Fruit fly (Drosophila melanogaster) whole organism, embryonic: ENCODE results near the gene nAChRalpha6.
A peak's percentile ranks its signal among the peaks of the same experiment; 100 is the strongest.

Experiments used
- CG10147 ChIP-seq: fragments of 200-800 bp; sonication (Bioruptor generic); optimal IDR thresholded peaks from 2 replicates; lab custom pipeline; 2019; ENCODE audit warnings: missing biosample characterization, mild to moderate bottlenecking, missing genetic modification characterization, moderate library complexity
- CG10366 ChIP-seq: fragments of 200-800 bp; sonication (Bioruptor generic); IDR thresholded peaks from 2 replicates; pipeline ENCODE4 v1.3.6; 2022; ENCODE audit warnings: missing biosample characterization, missing genetic modification characterization
- CG10654 ChIP-seq: fragments of 200-800 bp; sonication (Bioruptor generic); optimal IDR thresholded peaks from 2 replicates; lab custom pipeline; 2016; ENCODE audit warnings: missing biosample characterization, missing genetic modification characterization
- CG12155 ChIP-seq: fragments of 200-800 bp; sonication (Bioruptor generic); optimal IDR thresholded peaks from 3 replicates; lab custom pipeline; 2016; ENCODE audit warnings: missing biosample characterization, missing genetic modification characterization
- CG12769 ChIP-seq: fragments of 200-800 bp; sonication (Bioruptor generic); optimal IDR thresholded peaks from 2 replicates; lab custom pipeline; 2019; ENCODE audit warnings: missing biosample characterization, mild to moderate bottlenecking, missing genetic modification characterization, moderate library complexity
- CG14441 ChIP-seq: fragments of 200-800 bp; sonication (Bioruptor generic); IDR thresholded peaks from 2 replicates; pipeline ENCODE4 v1.3.6; 2022; ENCODE audit warnings: missing biosample characterization, missing genetic modification characterization
- CG15696 ChIP-seq: fragments of 200-800 bp; sonication (Bioruptor generic); optimal IDR thresholded peaks from 2 replicates; lab custom pipeline; 2019; ENCODE audit warnings: missing biosample characterization, mild to moderate bottlenecking, missing genetic modification characterization, moderate library complexity
- CG16813 ChIP-seq: fragments of 200-800 bp; sonication (Bioruptor generic); IDR thresholded peaks from 3 replicates; pipeline ENCODE4 v1.3.6; 2022; ENCODE audit warnings: missing biosample characterization, missing genetic modification characterization; ENCODE audit not compliant: partially characterized antibody
- CG1832 ChIP-seq: fragments of 200-800 bp; sonication (Bioruptor generic); optimal IDR thresholded peaks from 2 replicates; lab custom pipeline; 2017; ENCODE audit warnings: missing biosample characterization, mild to moderate bottlenecking, missing genetic modification characterization, inconsistent platforms
- CG3995 ChIP-seq: fragments of 200-800 bp; sonication (Bioruptor generic); optimal IDR thresholded peaks from 3 replicates; lab custom pipeline; 2016; ENCODE audit warnings: missing biosample characterization, missing genetic modification characterization
- CG4617 ChIP-seq: fragments of 200-800 bp; sonication (Bioruptor generic); optimal IDR thresholded peaks from 3 replicates; lab custom pipeline; 2016; ENCODE audit warnings: missing biosample characterization, missing genetic modification characterization, borderline replicate concordance
- CG6254 ChIP-seq: fragments of 200-800 bp; sonication (Bioruptor generic); optimal IDR thresholded peaks from 3 replicates; lab custom pipeline; 2017; ENCODE audit warnings: mild to moderate bottlenecking, missing biosample characterization, missing genetic modification reagents, missing genetic modification characterization
- CG6791 ChIP-seq: fragments of 200-800 bp; sonication (Bioruptor generic); IDR thresholded peaks from 3 replicates; pipeline ENCODE4 v1.3.6; 2022; ENCODE audit warnings: missing biosample characterization, missing genetic modification characterization; ENCODE audit not compliant: partially characterized antibody
- CG8089 ChIP-seq: fragments of 200-800 bp; sonication (Bioruptor generic); optimal IDR thresholded peaks from 3 replicates; lab custom pipeline; 2016; ENCODE audit warnings: missing biosample characterization, missing genetic modification characterization
- CG8388 ChIP-seq: fragments of 200-800 bp; sonication (Bioruptor generic); optimal IDR thresholded peaks from 2 replicates; lab custom pipeline; 2019; ENCODE audit warnings: missing biosample characterization, mild to moderate bottlenecking, missing genetic modification characterization, moderate library complexity
- CG9727 ChIP-seq: fragments of 200-800 bp; sonication (Bioruptor generic); optimal IDR thresholded peaks from 3 replicates; lab custom pipeline; 2017; ENCODE audit warnings: missing biosample characterization, mild to moderate bottlenecking, missing genetic modification characterization
- Dll ChIP-seq: fragments of 200-800 bp; sonication (Bioruptor generic); IDR thresholded peaks from 4 replicates; pipeline ENCODE4 v1.3.6; 2022; ENCODE audit warnings: missing biosample characterization, missing genetic modification characterization; ENCODE audit not compliant: partially characterized antibody
- Elba2 ChIP-seq: fragments of 200-800 bp; sonication (Bioruptor generic); optimal IDR thresholded peaks from 3 replicates; lab custom pipeline; 2016; ENCODE audit warnings: missing biosample characterization, missing genetic modification characterization
- Fer3 ChIP-seq: fragments of 200-800 bp; sonication (Bioruptor generic); optimal IDR thresholded peaks from 2 replicates; lab custom pipeline; 2018; ENCODE audit warnings: missing biosample characterization, mild to moderate bottlenecking, missing genetic modification characterization, moderate library complexity
- H2.0 ChIP-seq: fragments of 200-800 bp; sonication (Bioruptor generic); IDR thresholded peaks from 2 replicates; pipeline ENCODE4 v1.3.6; 2022; ENCODE audit warnings: missing biosample characterization, missing genetic modification characterization
- HLH4C ChIP-seq: fragments of 200-800 bp; sonication (Bioruptor generic); IDR thresholded peaks from 3 replicates; pipeline ENCODE4 v1.3.6; 2022; ENCODE audit warnings: missing biosample characterization, missing genetic modification characterization; ENCODE audit not compliant: partially characterized antibody
- Hmr ChIP-seq: fragments of 200-800 bp; sonication (Bioruptor generic); optimal IDR thresholded peaks from 3 replicates; lab custom pipeline; 2017; ENCODE audit warnings: mild to moderate bottlenecking, missing biosample characterization, missing genetic modification reagents, missing genetic modification characterization
- Mes4 ChIP-seq: fragments of 200-800 bp; sonication (Bioruptor generic); optimal IDR thresholded peaks from 2 replicates; lab custom pipeline; 2016; ENCODE audit warnings: missing biosample characterization, missing genetic modification characterization
- Rfx ChIP-seq: fragments of 200-800 bp; sonication (Bioruptor generic); IDR thresholded peaks from 2 replicates; pipeline ENCODE4 v1.3.6; 2022; ENCODE audit warnings: missing biosample characterization, missing genetic modification characterization
- Sry-β ChIP-seq: fragments of 200-800 bp; sonication (Bioruptor generic); optimal IDR thresholded peaks from 2 replicates; lab custom pipeline; 2018; ENCODE audit warnings: missing biosample characterization, mild to moderate bottlenecking, missing genetic modification characterization, moderate library complexity
- TFAM ChIP-seq: fragments of 200-800 bp; sonication (Bioruptor generic); optimal IDR thresholded peaks from 2 replicates; lab custom pipeline; 2017; ENCODE audit warnings: missing biosample characterization, missing genetic modification characterization, inconsistent platforms
- Xrp1 ChIP-seq: fragments of 200-800 bp; sonication (Bioruptor generic); IDR thresholded peaks from 2 replicates; pipeline ENCODE4 v1.3.6; 2022; ENCODE audit warnings: missing biosample characterization, missing genetic modification characterization
- ab ChIP-seq: fragments of 200-800 bp; sonication (Bioruptor generic); optimal IDR thresholded peaks from 2 replicates; lab custom pipeline; 2016; ENCODE audit warnings: missing biosample characterization, missing genetic modification characterization
- ara ChIP-seq: fragments of 200-800 bp; sonication (Bioruptor generic); IDR thresholded peaks from 2 replicates; pipeline ENCODE4 v1.3.6; 2022; ENCODE audit warnings: missing biosample characterization, missing genetic modification characterization
- bcd ChIP-seq: fragments of 200-800 bp; sonication (Bioruptor generic); optimal IDR thresholded peaks from 2 replicates; lab custom pipeline; 2017; ENCODE audit warnings: missing biosample characterization, mild to moderate bottlenecking, missing genetic modification characterization
- cad ChIP-seq: fragments of >200 bp; optimal IDR thresholded peaks from 2 replicates; lab custom pipeline; 2017; ENCODE audit warnings: missing biosample characterization, missing genetic modification characterization
- chinmo ChIP-seq: fragments of 200-800 bp; sonication (Bioruptor generic); IDR thresholded peaks from 4 replicates; pipeline ENCODE4 v1.3.6; 2022; ENCODE audit warnings: missing biosample characterization, missing genetic modification characterization; ENCODE audit not compliant: partially characterized antibody
- croc ChIP-seq: fragments of 200-800 bp; sonication (Bioruptor generic); conservative IDR thresholded peaks from 3 replicates; pipeline ENCODE4 v1.3.6; 2022; ENCODE audit warnings: missing biosample characterization, missing genetic modification characterization
- dati ChIP-seq: fragments of 200-800 bp; sonication (Bioruptor generic); IDR thresholded peaks from 2 replicates; pipeline ENCODE4 v1.3.6; 2022; ENCODE audit warnings: missing biosample characterization, missing genetic modification characterization
- emc ChIP-seq: fragments of 200-800 bp; sonication (Bioruptor generic); optimal IDR thresholded peaks from 2 replicates; lab custom pipeline; 2016; ENCODE audit warnings: missing biosample characterization, missing genetic modification characterization
- fd102C ChIP-seq: fragments of 200-800 bp; sonication (Bioruptor generic); optimal IDR thresholded peaks from 2 replicates; lab custom pipeline; 2018; ENCODE audit warnings: missing biosample characterization, mild to moderate bottlenecking, missing genetic modification characterization, moderate library complexity
- gro ChIP-seq: fragments of 200-800 bp; sonication (Bioruptor generic); optimal IDR thresholded peaks from 2 replicates; lab custom pipeline; 2016; ENCODE audit warnings: missing biosample characterization, missing genetic modification characterization
- lmd ChIP-seq: fragments of 200-800 bp; sonication (Bioruptor generic); IDR thresholded peaks from 2 replicates; pipeline ENCODE4 v1.3.6; 2022; ENCODE audit warnings: missing biosample characterization, missing genetic modification characterization
- nmo ChIP-seq: fragments of 200-800 bp; sonication (Bioruptor generic); optimal IDR thresholded peaks from 2 replicates; lab custom pipeline; 2018; ENCODE audit warnings: missing biosample characterization, mild to moderate bottlenecking, missing genetic modification characterization, moderate library complexity
- oc ChIP-seq: fragments of 200-800 bp; sonication (Bioruptor generic); optimal IDR thresholded peaks from 2 replicates; lab custom pipeline; 2018; ENCODE audit warnings: missing biosample characterization, mild to moderate bottlenecking, missing genetic modification characterization, moderate library complexity
- pnt ChIP-seq: fragments of 200-800 bp; sonication (Bioruptor generic); optimal IDR thresholded peaks from 3 replicates; lab custom pipeline; 2016; ENCODE audit warnings: missing biosample characterization, missing genetic modification characterization
- pum ChIP-seq: fragments of 200-800 bp; sonication (Bioruptor generic); optimal IDR thresholded peaks from 2 replicates; lab custom pipeline; 2016; ENCODE audit warnings: missing biosample characterization, missing genetic modification characterization
- sima ChIP-seq: fragments of 200-800 bp; sonication (Bioruptor generic); optimal IDR thresholded peaks from 2 replicates; lab custom pipeline; 2016; ENCODE audit warnings: missing biosample characterization, missing genetic modification characterization
- slbo ChIP-seq: fragments of 200-800 bp; sonication (Bioruptor generic); IDR thresholded peaks from 2 replicates; pipeline ENCODE4 v1.3.6; 2022; ENCODE audit warnings: missing biosample characterization, missing genetic modification characterization
- slp2 ChIP-seq: fragments of 200-800 bp; sonication (Bioruptor generic); optimal IDR thresholded peaks from 2 replicates; lab custom pipeline; 2016; ENCODE audit warnings: missing biosample characterization, missing genetic modification characterization
- sna ChIP-seq: fragments of 200-800 bp; sonication (Bioruptor generic); IDR thresholded peaks from 2 replicates; pipeline ENCODE4 v1.3.6; 2022; ENCODE audit warnings: missing biosample characterization, missing genetic modification characterization; ENCODE audit not compliant: partially characterized antibody
- unpg ChIP-seq: fragments of 200-800 bp; sonication (Bioruptor generic); optimal IDR thresholded peaks from 3 replicates; lab custom pipeline; 2018; ENCODE audit warnings: missing biosample characterization, mild to moderate bottlenecking, missing genetic modification characterization, moderate library complexity
- vvl ChIP-seq: fragments of 200-800 bp; sonication (Bioruptor generic); IDR thresholded peaks from 2 replicates; pipeline ENCODE4 v1.3.6; 2022; ENCODE audit warnings: missing biosample characterization, missing genetic modification characterization
- yki ChIP-seq: fragments of >200 bp; optimal IDR thresholded peaks from 3 replicates; lab custom pipeline; 2018
- zen2 ChIP-seq: fragments of 200-800 bp; sonication (Bioruptor generic); IDR thresholded peaks from 3 replicates; pipeline ENCODE4 v1.3.6; 2022; ENCODE audit warnings: missing biosample characterization, missing genetic modification characterization; ENCODE audit not compliant: partially characterized antibody

Gene nAChRalpha6

DNA sequence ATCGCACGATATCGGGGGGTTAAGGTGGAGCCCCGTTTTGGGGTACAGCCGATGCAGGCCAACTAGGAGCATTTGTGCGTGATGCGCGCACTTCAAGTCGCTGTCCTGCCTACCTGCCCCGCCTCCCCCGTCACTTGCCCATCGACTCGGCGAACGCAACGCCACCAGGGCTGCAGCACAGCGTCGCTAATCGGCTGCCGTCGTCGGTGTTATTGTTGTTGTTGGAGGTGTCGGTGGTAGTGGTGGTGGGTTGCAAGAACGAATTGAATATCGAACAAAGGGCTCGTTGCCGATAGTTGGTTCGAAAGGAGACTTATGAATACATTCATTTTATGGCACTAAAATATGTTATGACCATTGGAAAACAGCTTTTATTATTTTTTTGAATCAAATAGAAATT lies 127.2 kb downstream of the nAChRalpha6 start (continued):
- peak; percentile 63 for TF ChIP-seq bcd (GFP tag; lab: Kevin White, UChicago)
- no peak for TF ChIP-seq slp2
- peak; percentile 60 for TF ChIP-seq Hmr (GFP tag; lab: Kevin White, UChicago)
- peak; percentile 23 for TF ChIP-seq CG10147 (GFP tag; lab: Kevin White, UChicago)
- TF ChIP-seq Mes4 (GFP tag; lab: Kevin White, UChicago): no peak
- peak; percentile 39; the same call in 1 of the 2 replicates for TF ChIP-seq Xrp1 (GFP tag; lab: Robert Waterston, UW)
- peak; percentile 88 for TF ChIP-seq Rfx (GFP tag; lab: Robert Waterston, UW)
- TF ChIP-seq CG16813 (GFP tag; lab: Robert Waterston, UW): peak; percentile 94
- peak; percentile 65; the same call in 1 of the 2 replicates for TF ChIP-seq lmd (GFP tag; lab: Robert Waterston, UW)
- TF ChIP-seq gro (GFP tag; lab: Kevin White, UChicago): peak; percentile 11
- no peak for TF ChIP-seq croc (GFP tag; lab: Robert Waterston, UW)
- TF ChIP-seq CG15696 (tag; lab: Kevin White, UChicago): peak; percentile 55
- TF ChIP-seq ara (GFP tag; lab: Robert Waterston, UW): 0 out of 2 replicates have a peak, but pooled peaks have one; percentile 8
- TF ChIP-seq slbo: peak; percentile 88
- peak; percentile 87 for TF ChIP-seq sna (GFP tag; lab: Robert Waterston, UW)
- TF ChIP-seq CG12769 (tag; lab: Kevin White, UChicago): no peak
- no peak for TF ChIP-seq CG8089
- TF ChIP-seq CG3995: no peak
- no peak for TF ChIP-seq CG4617 (GFP tag; lab: Kevin White, UChicago)
- peak; percentile 72 for TF ChIP-seq CG14441 (GFP tag; lab: Robert Waterston, UW)
- TF ChIP-seq HLH4C (GFP tag; lab: Robert Waterston, UW): peak; percentile 81
- peak; percentile 42 for TF ChIP-seq oc (tag; lab: Kevin White, UChicago)
- peak; percentile 94 for TF ChIP-seq CG6791
- peak; percentile 46 for TF ChIP-seq CG9727 (GFP tag; lab: Kevin White, UChicago)
- TF ChIP-seq CG8388 (GFP tag; lab: Kevin White, UChicago): no peak
- TF ChIP-seq emc (GFP tag; lab: Kevin White, UChicago): peak; percentile 15
- no peak for TF ChIP-seq Elba2 (GFP tag; lab: Kevin White, UChicago)
- peak; percentile 61 for TF ChIP-seq Fer3 (tag; lab: Kevin White, UChicago)
- no peak for TF ChIP-seq CG6254 (GFP tag; lab: Kevin White, UChicago)
- TF ChIP-seq Sry-β (GFP tag; lab: Kevin White, UChicago): peak; percentile 37
- peak; percentile 88 for TF ChIP-seq zen2 (GFP tag; lab: Robert Waterston, UW)
- TF ChIP-seq TFAM (GFP tag; lab: Kevin White, UChicago): no peak
- TF ChIP-seq nmo (GFP tag; lab: Kevin White, UChicago): peak; percentile 46
- TF ChIP-seq CG12155 (GFP tag; lab: Kevin White, UChicago): peak; percentile 75
- peak; percentile 27 for TF ChIP-seq unpg (GFP tag; lab: Kevin White, UChicago)
- peak; percentile 48; the same call in 1 of the 2 replicates for TF ChIP-seq H2.0 (GFP tag; lab: Robert Waterston, UW)
- peak; percentile 18 for TF ChIP-seq pum (GFP tag; lab: Kevin White, UChicago)
- 0 out of 2 replicates have a peak, but pooled peaks have one; percentile 7 for TF ChIP-seq dati
- TF ChIP-seq Dll (GFP tag; lab: Robert Waterston, UW): peak; percentile 95
- no peak for TF ChIP-seq sima (GFP tag; lab: Kevin White, UChicago)
- no peak for TF ChIP-seq yki
- TF ChIP-seq CG10366 (GFP tag; lab: Robert Waterston, UW): peak; percentile 76
- no peak for TF ChIP-seq pnt (GFP tag; lab: Kevin White, UChicago)
- no peak for TF ChIP-seq fd102C (GFP tag; lab: Kevin White, UChicago)
- TF ChIP-seq vvl (GFP tag; lab: Robert Waterston, UW): peak; percentile 83
- TF ChIP-seq cad (GFP tag; lab: Kevin White, UChicago): no peak
- TF ChIP-seq ab (GFP tag; lab: Kevin White, UChicago): no peak
- no peak for TF ChIP-seq CG1832 (GFP tag; lab: Kevin White, UChicago)
- peak; percentile 17 for TF ChIP-seq CG10654 (GFP tag; lab: Kevin White, UChicago)
- TF ChIP-seq chinmo (GFP tag; lab: Robert Waterston, UW): peak; percentile 96
